Worm (Caenorhabditis elegans) whole organism, young adult: ENCODE results near the gene C27C12.3.

Experiments
- ama-1 ChIP-seq, 3 experiments: fragments of 150-350 bp in 1 of 3; sonication (generic microtip) in 2 of 3; optimal IDR thresholded peaks; 2 replicates each; lab custom pipeline; 2014 to 2018; ENCODE audit warnings: missing biosample characterization in 2 of 3, missing genetic modification characterization in 2 of 3, missing genetic modification reagents in 2 of 3
- athp-1 ChIP-seq: sonication (generic microtip); optimal IDR thresholded peaks from 2 replicates; lab custom pipeline; 2017; ENCODE audit warnings: mild to moderate bottlenecking, missing genetic modification characterization, missing compliant biosample characterization
- cebp-2 ChIP-seq: fragments of 200-800 bp; sonication (Bioruptor generic); IDR thresholded peaks from 2 replicates; pipeline ENCODE4 v1.3.6; 2022; ENCODE audit warnings: missing genetic modification characterization, missing compliant biosample characterization
- dpl-1 ChIP-seq: fragments of 150-350 bp; optimal IDR thresholded peaks from 2 replicates; lab custom pipeline; 2014; ENCODE audit warnings: missing biosample characterization, missing genetic modification reagents, missing genetic modification characterization
- nfyb-1 ChIP-seq: fragments of 200-800 bp; sonication (Bioruptor generic); IDR thresholded peaks from 2 replicates; pipeline ENCODE4 v1.3.6; 2022; ENCODE audit warnings: missing genetic modification reagents, missing genetic modification characterization, missing compliant biosample characterization
- nhr-120 ChIP-seq: fragments of 200-800 bp; sonication (Bioruptor generic); IDR thresholded peaks from 2 replicates; pipeline ENCODE4 v1.3.6; 2022; ENCODE audit warnings: missing genetic modification characterization, missing compliant biosample characterization
- pha-4 ChIP-seq: fragments of 150-350 bp; sonication (generic microtip); optimal IDR thresholded peaks from 2 replicates; lab custom pipeline; 2014; ENCODE audit warnings: missing biosample characterization, missing genetic modification reagents, missing genetic modification characterization
- rpc-1 ChIP-seq, 2 experiments: fragments of 150-350 bp in 1 of 2; sonication (generic microtip) in 1 of 2; optimal IDR thresholded peaks; 2 replicates each; lab custom pipeline; 2014 to 2018; ENCODE audit warnings: missing biosample characterization in 1 of 2, missing genetic modification characterization in 1 of 2, missing genetic modification reagents in 1 of 2, missing genotype in 1 of 2
- snpc-1.1 ChIP-seq: sonication (generic microtip); optimal IDR thresholded peaks from 2 replicates; lab custom pipeline; 2017; ENCODE audit warnings: missing genetic modification characterization, mild to moderate bottlenecking, missing compliant biosample characterization, antibody characterized with exemption, moderate library complexity, missing genotype, missing genetic modification reagents; ENCODE audit not compliant: insufficient read depth
- snpc-3.4 ChIP-seq: sonication (generic microtip); optimal IDR thresholded peaks from 2 replicates; lab custom pipeline; 2017; ENCODE audit warnings: missing genetic modification characterization, mild to moderate bottlenecking, missing compliant biosample characterization, antibody characterized with exemption, moderate library complexity, missing genotype, missing genetic modification reagents
- snpc-4 ChIP-seq, 5 experiments: fragments of 150-350 bp in 1 of 5; sonication (generic microtip) in 4 of 5; optimal IDR thresholded peaks; 2 replicates each; lab custom pipeline; 2014 to 2018; ENCODE audit warnings: missing genetic modification characterization in 5 of 5, missing biosample characterization in 3 of 5, antibody characterized with exemption in 2 of 5, mild to moderate bottlenecking in 2 of 5, missing compliant biosample characterization in 2 of 5, missing genotype in 2 of 5, moderate library complexity in 2 of 5, missing genetic modification reagents in 1 of 5

ce11 chrX:14868200-14868599, 2.6 kb upstream of the C27C12.3 start, which contains the start of gene F31F6.1:
- TF ChIP-seq cebp-2 (GFP tag; lab: Robert Waterston, UW) (no peak), pha-4 (tag; lab: Kevin White, UChicago) (no peak), dpl-1 (no peak), ama-1 (optimal IDR thresholded peaks at IDR 0.05; lab: Kevin White, UChicago) (no peak), ama-1 (GFP tag; optimal IDR thresholded peaks at IDR 0.05; lab: Kevin White, UChicago) (no peak), snpc-1.1 (tag; lab: Kevin White, UChicago) (no peak), snpc-4 (GFP tag; optimal IDR thresholded peaks at IDR 0.05; lab: Kevin White, UChicago) (no peak), snpc-4 (tag; optimal IDR thresholded peaks at IDR 0.05; lab: Kevin White, UChicago) (no peak), athp-1 (tag; lab: Kevin White, UChicago) (no peak), rpc-1 (optimal IDR thresholded peaks at IDR 0.05; lab: Kevin White, UChicago) (no peak), rpc-1 (tag; optimal IDR thresholded peaks at IDR 0.05; lab: Kevin White, UChicago) (no peak), nhr-120 (no peak), snpc-3.4 (tag; lab: Kevin White, UChicago) (no peak), nfyb-1 (no peak)
